Worm (Caenorhabditis elegans): ENCODE measurements around the gene ajm-1.

Gene ajm-1

DNA sequence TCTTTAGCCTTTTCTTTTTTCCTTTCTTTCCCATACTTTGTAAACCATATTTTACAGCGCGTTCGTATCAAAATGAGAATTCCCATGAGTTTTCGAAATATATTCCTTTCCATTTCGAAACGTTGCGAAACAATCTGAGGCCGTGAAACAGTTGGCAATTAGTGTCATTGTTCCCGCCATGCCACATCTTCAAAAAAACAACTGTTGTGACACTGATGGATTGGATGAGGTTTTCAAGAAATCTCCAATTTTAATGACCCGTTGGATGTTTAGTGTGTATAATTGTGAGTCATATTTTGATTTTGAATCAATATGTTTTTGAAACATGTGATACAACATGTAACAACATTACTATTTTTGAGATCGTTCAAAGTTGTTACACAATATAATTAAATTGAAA is 13.7 kb upstream of the ajm-1 start (continued):
- no peak for TF ChIP-seq hlh-17 (GFP tag; optimal IDR thresholded peaks at IDR 0.05; ENCODE audit: borderline replicate concordance)
- TF ChIP-seq tlp-1 (tag; optimal IDR thresholded peaks at IDR 0.05): no peak
- no peak for TF ChIP-seq pqm-1 (tag; optimal IDR thresholded peaks at IDR 0.05)
- no peak for TF ChIP-seq unc-30 (tag; optimal IDR thresholded peaks at IDR 0.05)
- TF ChIP-seq C34B4.2 (tag; optimal IDR thresholded peaks at IDR 0.05): no peak
- TF ChIP-seq zag-1 (tag; optimal IDR thresholded peaks at IDR 0.05): no peak
- 0 out of 2 replicates have a peak, but pooled peaks have one; percentile 11 for TF ChIP-seq nhr-19 (GFP tag; conservative IDR thresholded peaks at IDR 0.05)
- no peak for TF ChIP-seq nhr-28 (tag; optimal IDR thresholded peaks at IDR 0.05)
- TF ChIP-seq hlh-4 (tag; optimal IDR thresholded peaks at IDR 0.05): no peak
- TF ChIP-seq rnt-1 (tag; optimal IDR thresholded peaks at IDR 0.05): peak; percentile 78
- no peak for TF ChIP-seq dsc-1 (tag; optimal IDR thresholded peaks at IDR 0.05)
- no peak for TF ChIP-seq blmp-1 (tag; optimal IDR thresholded peaks at IDR 0.05)
- no peak for TF ChIP-seq grh-1 (GFP tag; IDR thresholded peaks at IDR 0.05)
- no peak for TF ChIP-seq snpc-4 (tag; optimal IDR thresholded peaks at IDR 0.05)
- no peak for TF ChIP-seq ceh-63 (GFP tag; optimal IDR thresholded peaks at IDR 0.05)
- no peak for TF ChIP-seq mef-2 (tag; optimal IDR thresholded peaks at IDR 0.05)
- TF ChIP-seq nhr-11 (tag; optimal IDR thresholded peaks at IDR 0.05): no peak
- peak; percentile 10 for TF ChIP-seq snu-23 (GFP tag; optimal IDR thresholded peaks at IDR 0.05)
- no peak for TF ChIP-seq skn-1 (tag; optimal IDR thresholded peaks at IDR 0.05)
- TF ChIP-seq nhr-71 (tag; optimal IDR thresholded peaks at IDR 0.05): peak; percentile 59
- TF ChIP-seq ceh-90 (tag; optimal IDR thresholded peaks at IDR 0.05): no peak
- no peak for TF ChIP-seq pax-3 (tag; optimal IDR thresholded peaks at IDR 0.05)
- TF ChIP-seq sox-4 (tag; optimal IDR thresholded peaks at IDR 0.05): no peak
- no peak for TF ChIP-seq aha-1 (tag; optimal IDR thresholded peaks at IDR 0.05)
- no peak for TF ChIP-seq ces-1 (GFP tag; optimal IDR thresholded peaks at IDR 0.05)
- TF ChIP-seq hpl-2 (GFP tag; optimal IDR thresholded peaks at IDR 0.05): no peak
- TF ChIP-seq nhr-77 (tag; optimal IDR thresholded peaks at IDR 0.05): no peak
- no peak for TF ChIP-seq mdl-1 (tag; optimal IDR thresholded peaks at IDR 0.05)
- TF ChIP-seq efl-1 (optimal IDR thresholded peaks at IDR 0.05): peak in 1 of 2 experiments; percentile 21
- no peak for TF ChIP-seq efl-1 (GFP tag; optimal IDR thresholded peaks at IDR 0.05 in 1 of 2)
- TF ChIP-seq isw-1 (GFP tag; IDR thresholded peaks at IDR 0.05): no peak
- no peak for TF ChIP-seq lsy-2 (tag; optimal IDR thresholded peaks at IDR 0.05)

DNA sequence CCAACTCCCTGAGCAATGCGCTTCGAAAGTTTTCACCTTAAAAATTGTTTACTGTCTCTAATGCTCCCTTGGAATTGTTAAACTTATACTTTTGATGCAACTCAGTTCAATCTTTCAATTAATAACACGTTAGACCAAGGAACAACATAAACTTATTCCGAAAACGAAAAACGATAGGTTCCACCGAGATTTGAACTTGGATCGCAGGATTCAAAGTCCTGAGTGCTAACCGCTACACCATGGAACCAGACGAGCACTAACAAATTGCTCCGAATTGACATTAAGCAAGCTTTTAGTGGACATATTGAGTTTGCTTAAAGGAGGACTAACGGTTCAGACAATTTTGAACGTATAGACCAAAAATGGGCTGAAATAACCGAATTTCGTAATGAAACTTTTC is 8.2 kb upstream of the ajm-1 start:
- TF ChIP-seq efl-1 (optimal IDR thresholded peaks at IDR 0.05) (no peak), efl-1 (GFP tag; optimal IDR thresholded peaks at IDR 0.05 in 1 of 2) (peak in 1 of 2 experiments; percentile 28), pag-3 (tag; optimal IDR thresholded peaks at IDR 0.05; ENCODE audit: borderline replicate concordance, insufficient read depth) (no peak)

- no peak for TF ChIP-seq fkh-10 (GFP tag; optimal IDR thresholded peaks at IDR 0.05)
- no peak for TF ChIP-seq pag-3 (tag; optimal IDR thresholded peaks at IDR 0.05; ENCODE audit: borderline replicate concordance, insufficient read depth)
- no peak for TF ChIP-seq nhr-77 (tag; optimal IDR thresholded peaks at IDR 0.05)
Observed at ce11 chrX:9076886-9077285, 5.9 kb upstream of the ajm-1 start, which contains the start of gene F47E1.1. TSS of gene F47E1.1 (plus strand) at chrX:9077186.

- peak; percentile 24 for TF ChIP-seq nhr-20 (tag; optimal IDR thresholded peaks at IDR 0.05)
- TF ChIP-seq snu-23 (GFP tag; optimal IDR thresholded peaks at IDR 0.05): peak; percentile 57
- peak; percentile 45 for TF ChIP-seq xbp-1 (tag; optimal IDR thresholded peaks at IDR 0.05)
- no peak for TF ChIP-seq sox-4 (tag; optimal IDR thresholded peaks at IDR 0.05)
- peak; percentile 44 for TF ChIP-seq swsn-7 (tag; optimal IDR thresholded peaks at IDR 0.05)
- peak in 1 of 2 experiments; percentile 4 for TF ChIP-seq lsy-2 (tag; optimal IDR thresholded peaks at IDR 0.05)
- no peak for TF ChIP-seq skn-1 (tag; optimal IDR thresholded peaks at IDR 0.05)
- peak; percentile 38 for TF ChIP-seq nhr-71 (tag; optimal IDR thresholded peaks at IDR 0.05)
- peak; percentile 14 for TF ChIP-seq tbx-2 (tag; optimal IDR thresholded peaks at IDR 0.05)
- TF ChIP-seq nhr-85 (tag): peak; percentile 26
- peak; percentile 45 for TF ChIP-seq rnt-1 (tag; optimal IDR thresholded peaks at IDR 0.05)
- TF ChIP-seq ceh-82 (tag; optimal IDR thresholded peaks at IDR 0.05): peak; percentile 22 to 44 (median 37)
- peak; percentile 26 for TF ChIP-seq nhr-90 (tag; optimal IDR thresholded peaks at IDR 0.05; ENCODE audit: poor library complexity)
- peak; percentile 30 for TF ChIP-seq dsc-1 (tag; optimal IDR thresholded peaks at IDR 0.05)
- TF ChIP-seq unc-86 (tag; optimal IDR thresholded peaks at IDR 0.05): peak; percentile 2
- peak; percentile 61 for TF ChIP-seq nhr-47 (tag; optimal IDR thresholded peaks at IDR 0.05)
- TF ChIP-seq nhr-19 (GFP tag; conservative IDR thresholded peaks at IDR 0.05): peak; percentile 49; the same call in 1 of the 2 replicates
- no peak for TF ChIP-seq ceh-88 (GFP tag; IDR thresholded peaks at IDR 0.05)
- TF ChIP-seq efl-1 (optimal IDR thresholded peaks at IDR 0.05): no peak
- peak in 1 of 2 experiments; percentile 20 for TF ChIP-seq efl-1 (GFP tag; optimal IDR thresholded peaks at IDR 0.05 in 1 of 2)
- no peak for TF ChIP-seq mab-9 (GFP tag; IDR thresholded peaks at IDR 0.05)
Observed at ce11 chrX:9078149-9078548, 4.6 kb upstream of the ajm-1 start.

Data from whole organism, L1 larva.